Worm (Caenorhabditis elegans) whole organism, early embryonic: ENCODE measurements around the gene F43C1.7.

Source experiments
- ama-1 ChIP-seq: fragments of 150-350 bp; optimal IDR thresholded peaks from 2 replicates; lab custom pipeline; 2014
- ets-7 ChIP-seq: sonication (generic microtip); optimal IDR thresholded peaks from 2 replicates; lab custom pipeline; 2016; ENCODE audit warnings: missing genotype, missing genetic modification characterization, missing compliant biosample characterization
- flt-1 ChIP-seq: fragments of 200-800 bp; sonication (Bioruptor generic); IDR thresholded peaks from 2 replicates; pipeline ENCODE4 v1.3.6; 2022; ENCODE audit warnings: missing genetic modification characterization, missing compliant biosample characterization
- hmbx-1 ChIP-seq: sonication (generic microtip); optimal IDR thresholded peaks from 2 replicates; lab custom pipeline; 2016; ENCODE audit warnings: mild to moderate bottlenecking, missing genetic modification characterization, missing compliant biosample characterization
- hnd-1 ChIP-seq: sonication (generic microtip); optimal IDR thresholded peaks from 2 replicates; lab custom pipeline; 2016; ENCODE audit warnings: missing genetic modification characterization, missing compliant biosample characterization
- pes-1 ChIP-seq: fragments of 200-800 bp; sonication (Bioruptor generic); IDR thresholded peaks from 2 replicates; pipeline ENCODE4 v1.3.6; 2022; ENCODE audit warnings: missing genetic modification reagents, missing genetic modification characterization, missing compliant biosample characterization
- scrt-1 ChIP-seq: fragments of 200-800 bp; sonication (Bioruptor generic); IDR thresholded peaks from 2 replicates; pipeline ENCODE4 v1.3.6; 2022; ENCODE audit warnings: missing genetic modification characterization, missing compliant biosample characterization

DNA sequence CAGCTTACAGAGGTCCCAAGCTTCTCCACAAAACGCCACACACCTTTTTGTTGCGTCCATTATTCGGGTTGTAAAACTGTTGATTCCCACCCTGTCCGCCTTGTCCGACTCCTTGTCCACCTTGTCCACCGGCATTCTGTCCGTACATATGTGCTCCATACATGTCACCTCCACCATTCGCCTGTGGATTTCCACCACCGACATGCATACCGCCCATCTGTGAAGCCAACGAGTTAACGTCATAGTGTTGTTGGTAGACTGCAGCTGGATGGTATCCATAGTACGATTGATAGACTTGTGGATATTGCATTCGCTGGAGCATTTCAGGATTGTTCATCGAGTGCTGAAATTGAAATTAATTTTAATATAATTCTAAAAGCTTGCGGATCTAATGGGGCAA is 35.4 kb upstream of the F43C1.7 start:
- peak; percentile 11 for TF ChIP-seq ama-1 (lab: Kevin White, UChicago)
- no peak for TF ChIP-seq hnd-1 (tag; lab: Kevin White, UChicago)
- TF ChIP-seq scrt-1 (GFP tag; lab: Robert Waterston, UW) = no peak
- no peak for TF ChIP-seq ets-7 (tag; lab: Kevin White, UChicago)
- no peak for TF ChIP-seq flt-1 (GFP tag; lab: Robert Waterston, UW)
- TF ChIP-seq hmbx-1 = no peak
- no peak; the same call in 1 of the 2 replicates for TF ChIP-seq pes-1 (GFP tag; lab: Robert Waterston, UW)
